Worm (Caenorhabditis elegans) whole organism, midembryonic: ENCODE measurements around the gene F53F1.3.

Experiments
- T22C8.4 ChIP-seq: fragments of 200-800 bp; sonication (Bioruptor generic); IDR thresholded peaks from 2 replicates; pipeline ENCODE4 v1.3.6; 2022; ENCODE audit warnings: missing genetic modification characterization, missing compliant biosample characterization
- cog-1 ChIP-seq: sonication (generic microtip); optimal IDR thresholded peaks from 2 replicates; lab custom pipeline; 2016; ENCODE audit warnings: missing genetic modification characterization, missing compliant biosample characterization
- flt-1 ChIP-seq: fragments of 200-800 bp; sonication (Bioruptor generic); IDR thresholded peaks from 2 replicates; pipeline ENCODE4 v1.3.6; 2022; ENCODE audit warnings: missing genetic modification characterization, missing compliant biosample characterization
- klf-2 ChIP-seq: fragments of 200-800 bp; sonication (Bioruptor generic); conservative IDR thresholded peaks from 2 replicates; pipeline ENCODE4 v1.3.6; 2022; ENCODE audit warnings: missing genetic modification reagents, missing genetic modification characterization, missing compliant biosample characterization
- ref-1 ChIP-seq: fragments of 200-800 bp; sonication (Bioruptor generic); conservative IDR thresholded peaks from 2 replicates; pipeline ENCODE4 v1.3.6; 2022; ENCODE audit warnings: missing genetic modification reagents, missing genetic modification characterization, missing compliant biosample characterization
- ztf-23 ChIP-seq: fragments of 200-800 bp; sonication (Bioruptor generic); IDR thresholded peaks from 2 replicates; pipeline ENCODE4 v1.3.6; 2022; ENCODE audit warnings: missing genetic modification reagents, missing genetic modification characterization, missing compliant biosample characterization

ce11 chrV:13407913-13408312, at the start of gene F53F1.3:
- TF ChIP-seq flt-1 (GFP tag; lab: Robert Waterston, UW) = no peak
- no peak for TF ChIP-seq T22C8.4 (GFP tag; lab: Robert Waterston, UW)
- TF ChIP-seq cog-1 (tag; lab: Kevin White, UChicago) = no peak
- no peak for TF ChIP-seq ztf-23 (GFP tag; lab: Robert Waterston, UW)
- no peak for TF ChIP-seq ref-1
- TF ChIP-seq klf-2 (GFP tag; lab: Robert Waterston, UW) = no peak
